Worm (Caenorhabditis elegans): Measurements from ENCODE around the gene trm-2A.
"Not testable (repeated sequence)": the region's sequence is repeated elsewhere in the genome, so short reads cannot be mapped to it uniquely, and the experiment has no call there.

trm-2A gene

DNA sequence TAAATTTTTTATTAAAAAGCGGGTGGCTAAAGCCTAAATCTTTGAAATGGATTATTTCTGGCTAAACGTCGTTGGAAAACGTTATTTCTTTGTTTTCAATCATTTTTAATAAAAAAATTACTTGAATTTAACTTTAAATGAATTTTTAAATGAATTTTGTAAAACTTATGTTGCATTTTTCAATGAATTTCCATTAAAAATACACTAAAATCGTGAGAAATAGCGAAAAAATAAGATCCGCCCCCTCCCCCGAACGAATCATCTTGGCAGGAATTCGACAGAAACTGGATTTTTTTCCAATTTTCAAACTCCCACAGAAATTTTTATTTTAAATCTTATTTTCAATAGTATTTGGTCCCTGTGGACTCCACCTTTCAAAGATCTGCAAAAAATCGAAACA, 25.6 kb upstream of the trm-2A start, which contains the start of gene srg-53:
Gene srg-53, plus strand, starts transcription at position 301 of the 400 bp plus-strand sequence.
- TF ChIP-seq B0310.2 (tag; optimal IDR thresholded peaks at IDR 0.05) (no peak), ceh-36 (tag; optimal IDR thresholded peaks at IDR 0.05) (no peak), tbx-37 (GFP tag; conservative IDR thresholded peaks at IDR 0.05) (no peak), flt-1 (GFP tag; IDR thresholded peaks at IDR 0.05) (no peak), hmbx-1 (tag; optimal IDR thresholded peaks at IDR 0.05) (no peak), aly-1 (tag; optimal IDR thresholded peaks at IDR 0.05) (no peak), ceh-13 (GFP tag; optimal IDR thresholded peaks at IDR 0.05) (no peak), hmg-4 (GFP tag; optimal IDR thresholded peaks at IDR 0.05) (no peak), F13C5.2 (tag; optimal IDR thresholded peaks at IDR 0.05) (no peak)

DNA sequence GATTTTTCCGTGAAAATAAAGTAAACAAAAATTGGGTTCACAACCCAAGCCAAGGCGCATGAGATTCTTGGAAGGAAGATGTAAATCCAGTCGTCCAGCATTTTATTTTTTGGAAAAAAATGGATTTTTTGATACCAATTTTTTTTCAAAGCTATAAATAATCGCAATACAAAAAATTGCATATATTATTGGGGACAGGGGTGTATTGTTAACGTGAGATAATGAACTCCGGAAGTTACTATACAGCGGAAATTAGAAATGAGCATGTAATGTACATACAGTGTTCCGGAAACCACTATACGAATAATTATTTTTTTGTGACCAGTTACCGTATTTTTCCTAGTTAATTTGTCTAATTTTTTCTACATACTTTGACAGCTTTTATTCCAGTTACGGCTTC, 20.4 kb upstream of the trm-2A start, which contains the start of gene srj-38:
Gene srj-38, minus strand, starts transcription at position 101 of the 400 bp plus-strand sequence.
- no peak for TF ChIP-seq hnd-1 (tag; optimal IDR thresholded peaks at IDR 0.05)
- no peak for TF ChIP-seq aly-1 (tag; optimal IDR thresholded peaks at IDR 0.05)

- TF ChIP-seq hmbx-1 (tag; optimal IDR thresholded peaks at IDR 0.05): no peak
These were observed 15.5 kb upstream of the trm-2A start, which contains the start of gene T02B11.6 for ce11 chrV:889216-889615. Gene T02B11.6, minus strand, starts transcription at chrV:889316.

ce11 chrV:890423-890822, 14.3 kb upstream of the trm-2A start, which contains the start of gene srlf-21:
Gene srlf-21, minus strand, starts transcription at chrV:890523.
- TF ChIP-seq aly-1 (tag; optimal IDR thresholded peaks at IDR 0.05): no peak

- TF ChIP-seq F13C5.2 (tag; optimal IDR thresholded peaks at IDR 0.05); hnd-1 (tag; optimal IDR thresholded peaks at IDR 0.05); tbx-37 (GFP tag; conservative IDR thresholded peaks at IDR 0.05): not testable (repeated sequence)
These were observed 13.9 kb upstream of the trm-2A start, which contains the start of gene srlf-22 for ce11 chrV:890835-891234. Gene srlf-22, plus strand, starts transcription at chrV:891135.

DNA sequence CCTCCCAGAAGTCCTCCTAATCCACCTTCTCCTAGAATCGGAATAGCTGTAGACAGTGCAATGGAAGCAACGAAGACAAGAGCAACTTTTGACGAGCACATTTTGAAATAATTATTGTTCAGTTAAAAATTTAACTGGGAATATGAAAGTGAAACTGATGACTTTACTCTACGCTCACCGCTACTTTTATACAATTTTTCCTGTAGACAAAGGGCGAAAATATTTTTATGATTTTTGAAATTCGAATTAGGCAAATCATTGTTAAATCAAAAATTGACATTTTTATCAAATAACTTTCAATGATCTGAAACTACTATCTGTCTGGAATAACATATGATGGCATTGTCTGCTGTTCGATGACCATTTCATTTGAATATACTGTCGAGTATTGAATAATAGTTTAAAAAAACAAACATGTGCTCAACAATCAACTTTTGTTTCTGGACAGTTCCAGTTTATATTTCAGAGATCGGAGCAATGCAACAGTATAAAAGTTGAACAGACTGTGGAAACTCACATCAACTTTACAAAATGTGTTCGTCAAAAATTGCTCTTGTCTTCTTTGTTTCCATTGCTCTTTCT, 11.2 kb upstream of the trm-2A start, which contains the start of the genes srlf-23 and srlf-20:
Gene srlf-23, minus strand, starts transcription at position 101 of the 582 bp plus-strand sequence.
Gene srlf-20, plus strand, starts transcription at position 532 of the 582 bp plus-strand sequence.
- TF ChIP-seq sea-1 (GFP tag; conservative IDR thresholded peaks at IDR 0.05): no peak
- no peak for TF ChIP-seq tra-4 (tag; optimal IDR thresholded peaks at IDR 0.05)
- TF ChIP-seq flt-1 (GFP tag; IDR thresholded peaks at IDR 0.05): no peak

- TF ChIP-seq hmbx-1 (tag; optimal IDR thresholded peaks at IDR 0.05) (no peak), ceh-36 (tag; optimal IDR thresholded peaks at IDR 0.05) (no peak), sea-1 (GFP tag; conservative IDR thresholded peaks at IDR 0.05) (no peak), B0310.2 (tag; optimal IDR thresholded peaks at IDR 0.05) (no peak), flt-1 (GFP tag; IDR thresholded peaks at IDR 0.05) (no peak), hmg-4 (GFP tag; optimal IDR thresholded peaks at IDR 0.05) (no peak), tbx-11 (GFP tag; IDR thresholded peaks at IDR 0.05) (no peak), ets-7 (tag; optimal IDR thresholded peaks at IDR 0.05) (no peak), ceh-13 (GFP tag; optimal IDR thresholded peaks at IDR 0.05) (no peak), tra-4 (tag; optimal IDR thresholded peaks at IDR 0.05) (no peak), ama-1 (optimal IDR thresholded peaks at IDR 0.05) (no peak), scrt-1 (GFP tag; IDR thresholded peaks at IDR 0.05) (no peak)
These were observed 5.7 kb upstream of the trm-2A start, which contains the start of gene nas-32 for ce11 chrV:899087-899486. Gene nas-32, minus strand, starts transcription at chrV:899187.

DNA sequence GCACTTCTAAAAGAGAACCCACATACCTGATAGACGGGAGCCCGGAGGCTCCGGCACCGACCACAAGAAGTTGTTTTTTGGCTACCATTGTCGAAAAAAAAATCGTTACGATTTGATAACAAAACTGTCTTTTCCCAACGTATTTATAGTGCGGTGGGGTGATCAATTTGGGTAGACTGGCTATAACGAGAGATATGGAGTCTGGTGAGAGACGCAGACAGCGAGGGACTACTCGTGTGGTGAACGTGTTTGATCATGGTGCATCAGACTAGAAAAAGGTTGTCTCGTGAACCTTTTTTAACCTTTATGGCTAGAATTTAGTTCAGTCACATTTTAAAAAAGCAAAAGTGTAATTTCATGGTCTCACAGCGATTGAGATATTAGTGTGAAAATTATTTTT, 1.3 kb upstream of the trm-2A start, which contains the start of gene fmo-5:
Gene fmo-5, minus strand, starts transcription at position 206 of the 400 bp plus-strand sequence.
- TF ChIP-seq B0310.2 (tag; optimal IDR thresholded peaks at IDR 0.05): no peak

- TF ChIP-seq scrt-1 (GFP tag; IDR thresholded peaks at IDR 0.05) (no peak), ama-1 (optimal IDR thresholded peaks at IDR 0.05) (no peak)
These were observed 3.9 kb downstream of the trm-2A start for ce11 chrV:908681-909080.

- TF ChIP-seq sea-1 (GFP tag; conservative IDR thresholded peaks at IDR 0.05) (no peak), scrt-1 (GFP tag; IDR thresholded peaks at IDR 0.05) (no peak), tbx-11 (GFP tag; IDR thresholded peaks at IDR 0.05) (no peak), hmg-4 (GFP tag; optimal IDR thresholded peaks at IDR 0.05) (no peak), ceh-13 (GFP tag; optimal IDR thresholded peaks at IDR 0.05) (no peak), hnd-1 (tag; optimal IDR thresholded peaks at IDR 0.05) (no peak), ceh-36 (tag; optimal IDR thresholded peaks at IDR 0.05) (no peak), hmbx-1 (tag; optimal IDR thresholded peaks at IDR 0.05) (no peak), tbx-37 (GFP tag; conservative IDR thresholded peaks at IDR 0.05) (no peak), tra-4 (tag; optimal IDR thresholded peaks at IDR 0.05) (no peak), ama-1 (optimal IDR thresholded peaks at IDR 0.05) (no peak), F13C5.2 (tag; optimal IDR thresholded peaks at IDR 0.05) (no peak), aly-1 (tag; optimal IDR thresholded peaks at IDR 0.05) (no peak)
These were observed 5.8 kb downstream of the trm-2A start for ce11 chrV:910588-910987.

All from whole organism, early embryonic.